Fruit fly (Drosophila melanogaster) whole organism: ENCODE data around the gene DIP-iota.

Experiments used
- Dll ChIP-seq: fragments of >200 bp; optimal IDR thresholded peaks from 2 replicates; lab custom pipeline; 2017
- EcR ChIP-seq, 2 experiments: fragments of >200 bp; optimal IDR thresholded peaks; 2 replicates each; lab custom pipeline; 2017; ENCODE audit warnings: missing biosample characterization in 2 of 2, missing genetic modification characterization in 2 of 2, missing genetic modification reagents in 2 of 2
- usp ChIP-seq: fragments of >200 bp; optimal IDR thresholded peaks from 2 replicates; lab custom pipeline; 2017; ENCODE audit warnings: missing biosample characterization, missing genetic modification characterization, mixed read lengths

dm6 chr2L:6612477-6613004 is 9.0 kb downstream of the DIP-iota start:
- TF ChIP-seq EcR (GFP tag; optimal IDR thresholded peaks at IDR 0.05; lab: Kevin White, UChicago) (no peak), Dll (lab: Kevin White, UChicago) (no peak), usp (GFP tag; lab: Kevin White, UChicago) (no peak)
